Worm (Caenorhabditis elegans) whole organism, L4/young adult: ENCODE results near the gene T05H10.8.

Experiments used
- dao-5 ChIP-seq: sonication (generic microtip); optimal IDR thresholded peaks from 2 replicates; lab custom pipeline; 2016; ENCODE audit warnings: missing genotype, missing genetic modification characterization, moderate library complexity, missing compliant biosample characterization
- him-1 ChIP-seq: sonication (generic microtip); optimal IDR thresholded peaks from 2 replicates; lab custom pipeline; 2016; ENCODE audit warnings: missing genotype, missing genetic modification reagents, missing genetic modification characterization, missing compliant biosample characterization

DNA sequence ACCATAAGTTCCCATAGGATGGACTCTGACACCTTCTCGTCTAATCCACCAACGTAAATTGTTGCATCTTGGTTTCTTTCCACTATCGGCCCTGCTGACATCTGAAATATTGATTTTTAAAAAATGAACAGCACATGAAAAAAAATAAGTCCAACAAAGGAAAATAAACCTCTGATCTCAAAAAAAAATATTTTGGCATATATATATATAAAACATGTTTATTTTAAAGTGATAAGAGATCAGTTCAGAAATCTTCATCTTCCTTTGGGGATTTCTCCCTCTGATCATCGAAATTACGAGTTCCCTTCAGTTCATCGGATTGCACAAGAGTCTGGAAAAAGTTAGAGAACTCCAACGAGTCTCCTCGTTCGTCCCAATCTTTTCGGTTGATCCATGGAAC is 23.2 kb upstream of the T05H10.8 start, which contains the start of gene sap-49:
- TF ChIP-seq dao-5 (tag; lab: Kevin White, UChicago) (no peak), him-1 (tag; lab: Kevin White, UChicago) (no peak)
